Worm (Caenorhabditis elegans) whole organism, midembryonic: ENCODE results near the gene fubl-2.

ENCODE experiments used
- T22C8.4 ChIP-seq: fragments of 200-800 bp; sonication (Bioruptor generic); IDR thresholded peaks from 2 replicates; pipeline ENCODE4 v1.3.6; 2022; ENCODE audit warnings: missing genetic modification characterization, missing compliant biosample characterization
- cog-1 ChIP-seq: sonication (generic microtip); optimal IDR thresholded peaks from 2 replicates; lab custom pipeline; 2016; ENCODE audit warnings: missing genetic modification characterization, missing compliant biosample characterization
- flt-1 ChIP-seq: fragments of 200-800 bp; sonication (Bioruptor generic); IDR thresholded peaks from 2 replicates; pipeline ENCODE4 v1.3.6; 2022; ENCODE audit warnings: missing genetic modification characterization, missing compliant biosample characterization
- klf-2 ChIP-seq: fragments of 200-800 bp; sonication (Bioruptor generic); conservative IDR thresholded peaks from 2 replicates; pipeline ENCODE4 v1.3.6; 2022; ENCODE audit warnings: missing genetic modification reagents, missing genetic modification characterization, missing compliant biosample characterization
- med-1 ChIP-seq: sonication (generic microtip); optimal IDR thresholded peaks from 2 replicates; lab custom pipeline; 2017; ENCODE audit warnings: missing genetic modification characterization, mild to moderate bottlenecking, missing compliant biosample characterization, antibody characterized with exemption, missing genetic modification reagents; ENCODE audit not compliant: insufficient read depth
- ref-1 ChIP-seq: fragments of 200-800 bp; sonication (Bioruptor generic); conservative IDR thresholded peaks from 2 replicates; pipeline ENCODE4 v1.3.6; 2022; ENCODE audit warnings: missing genetic modification reagents, missing genetic modification characterization, missing compliant biosample characterization
- tab-1 ChIP-seq: fragments of 200-800 bp; sonication (Bioruptor generic); IDR thresholded peaks from 2 replicates; pipeline ENCODE4 v1.3.6; 2022; ENCODE audit warnings: missing genetic modification characterization, missing compliant biosample characterization
- ztf-23 ChIP-seq: fragments of 200-800 bp; sonication (Bioruptor generic); IDR thresholded peaks from 2 replicates; pipeline ENCODE4 v1.3.6; 2022; ENCODE audit warnings: missing genetic modification reagents, missing genetic modification characterization, missing compliant biosample characterization
- ztf-29 ChIP-seq: fragments of 200-800 bp; sonication (Bioruptor generic); IDR thresholded peaks from 2 replicates; pipeline ENCODE4 v1.3.6; 2022; ENCODE audit warnings: missing genetic modification reagents, missing genetic modification characterization, missing compliant biosample characterization

DNA sequence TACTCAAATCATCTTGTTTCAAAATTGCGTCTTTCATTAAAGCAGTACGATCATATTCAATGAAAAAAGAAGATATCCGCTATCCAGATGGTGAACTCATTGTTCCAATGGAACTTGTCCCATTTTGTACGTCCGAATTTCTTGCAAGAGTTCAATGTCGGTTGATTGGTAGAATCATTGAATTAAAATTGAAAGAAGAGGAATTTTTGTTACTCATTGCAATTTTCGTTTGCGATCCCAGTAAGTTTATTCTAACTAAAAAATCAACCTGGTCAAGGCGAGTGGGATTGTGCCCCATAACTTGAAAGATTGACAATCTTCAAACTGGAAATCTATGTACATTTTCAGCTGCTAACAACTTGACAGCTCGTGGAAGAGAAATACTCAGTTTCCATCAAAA lies 8.9 kb upstream of the fubl-2 start:
- TF ChIP-seq ref-1 (GFP tag; lab: Robert Waterston, UW), result no peak
- TF ChIP-seq T22C8.4 (GFP tag; lab: Robert Waterston, UW), result no peak
- no peak for TF ChIP-seq ztf-29 (GFP tag; lab: Robert Waterston, UW)
- TF ChIP-seq cog-1, result no peak
- no peak for TF ChIP-seq med-1 (GFP tag; lab: Kevin White, UChicago)
- no peak for TF ChIP-seq tab-1 (GFP tag; lab: Robert Waterston, UW)
- TF ChIP-seq ztf-23, result no peak
- no peak for TF ChIP-seq flt-1 (GFP tag; lab: Robert Waterston, UW)
- TF ChIP-seq klf-2 (GFP tag; lab: Robert Waterston, UW), result no peak
